Fruit fly (Drosophila melanogaster) Kc167 (cell line): ENCODE results near the gene Set2.

ENCODE experiments used
- Myc ChIP-seq: fragments of >200 bp; optimal IDR thresholded peaks from 2 replicates; lab custom pipeline; 2017; ENCODE audit warnings: missing external identifiers
- Sin3A ChIP-seq: fragments of >200 bp; optimal IDR thresholded peaks from 2 replicates; lab custom pipeline; 2018; ENCODE audit warnings: missing external identifiers
- h ChIP-seq: fragments of >200 bp; optimal IDR thresholded peaks from 3 replicates; lab custom pipeline; 2018; ENCODE audit warnings: missing external identifiers
- insv ChIP-seq: fragments of >200 bp; optimal IDR thresholded peaks from 3 replicates; lab custom pipeline; 2018; ENCODE audit warnings: missing external identifiers
- psq ChIP-seq: fragments of >200 bp; optimal IDR thresholded peaks from 2 replicates; lab custom pipeline; 2017; ENCODE audit warnings: missing external identifiers
- ttk ChIP-seq: sonication (Bioruptor generic); optimal IDR thresholded peaks from 2 replicates; lab custom pipeline; 2017; ENCODE audit warnings: missing external identifiers

Gene Set2

DNA sequence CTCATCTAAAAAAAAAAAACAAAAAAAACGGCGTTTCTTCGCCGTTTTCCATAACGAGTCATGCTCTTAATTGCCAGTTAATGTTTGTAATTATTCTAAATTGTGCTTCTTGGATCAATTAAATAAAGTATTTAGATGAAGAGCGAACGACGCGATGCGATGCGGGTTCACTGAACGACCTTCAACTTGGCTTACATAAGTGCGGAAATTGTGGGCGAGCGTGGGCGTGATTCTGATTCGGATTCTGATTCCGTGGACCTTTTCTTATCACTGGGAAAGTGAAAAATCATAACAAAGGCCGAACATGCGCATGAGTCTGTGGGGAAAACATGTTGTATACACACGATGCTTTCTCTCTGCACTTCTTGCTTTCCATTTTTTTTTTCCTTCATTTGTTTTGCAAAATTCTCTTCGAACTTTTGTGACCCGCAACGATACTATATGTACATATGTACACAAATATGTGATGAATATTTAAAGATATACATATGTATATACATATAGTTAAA is 37.5 kb upstream of the Set2 start:
- TF ChIP-seq Myc (lab: Kevin White, UChicago) (no peak), Sin3A (lab: Kevin White, UChicago) (no peak), h (lab: Kevin White, UChicago) (no peak), psq (lab: Kevin White, UChicago) (no peak), insv (lab: Kevin White, UChicago) (no peak), ttk (no peak)

DNA sequence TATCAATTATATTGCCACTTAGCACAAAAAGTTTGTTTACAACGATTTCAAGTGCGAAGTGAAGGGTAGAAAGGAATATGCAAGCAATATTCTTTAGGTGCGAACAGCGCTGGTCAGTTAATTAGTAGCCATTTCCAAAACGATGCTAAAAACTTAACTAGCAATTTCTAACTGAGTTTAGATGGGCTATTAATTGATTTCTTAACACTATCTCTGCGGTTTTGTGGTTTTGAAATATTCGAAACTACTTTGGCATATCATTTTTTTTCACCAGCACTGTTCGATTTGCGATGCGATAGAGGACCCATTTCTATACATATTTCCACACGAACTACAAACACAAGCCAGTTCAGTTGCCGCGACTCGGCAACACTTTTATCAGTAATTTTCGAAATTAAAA is 36.5 kb upstream of the Set2 start:
- TF ChIP-seq h (lab: Kevin White, UChicago) (no peak), insv (lab: Kevin White, UChicago) (no peak), Myc (lab: Kevin White, UChicago) (no peak), psq (lab: Kevin White, UChicago) (no peak), Sin3A (lab: Kevin White, UChicago) (no peak), ttk (no peak)

dm6 chrX:13383770-13384169 is 29.3 kb upstream of the Set2 start:
- no peak for TF ChIP-seq psq (lab: Kevin White, UChicago)
- peak; percentile 90 for TF ChIP-seq h (lab: Kevin White, UChicago)

dm6 chrX:13384177-13384576 is 28.9 kb upstream of the Set2 start:
- no peak for TF ChIP-seq Myc (lab: Kevin White, UChicago)
- no peak for TF ChIP-seq insv (lab: Kevin White, UChicago)
- no peak for TF ChIP-seq h (lab: Kevin White, UChicago)
- TF ChIP-seq psq (lab: Kevin White, UChicago): no peak
- TF ChIP-seq Sin3A (lab: Kevin White, UChicago): no peak
- no peak for TF ChIP-seq ttk

DNA sequence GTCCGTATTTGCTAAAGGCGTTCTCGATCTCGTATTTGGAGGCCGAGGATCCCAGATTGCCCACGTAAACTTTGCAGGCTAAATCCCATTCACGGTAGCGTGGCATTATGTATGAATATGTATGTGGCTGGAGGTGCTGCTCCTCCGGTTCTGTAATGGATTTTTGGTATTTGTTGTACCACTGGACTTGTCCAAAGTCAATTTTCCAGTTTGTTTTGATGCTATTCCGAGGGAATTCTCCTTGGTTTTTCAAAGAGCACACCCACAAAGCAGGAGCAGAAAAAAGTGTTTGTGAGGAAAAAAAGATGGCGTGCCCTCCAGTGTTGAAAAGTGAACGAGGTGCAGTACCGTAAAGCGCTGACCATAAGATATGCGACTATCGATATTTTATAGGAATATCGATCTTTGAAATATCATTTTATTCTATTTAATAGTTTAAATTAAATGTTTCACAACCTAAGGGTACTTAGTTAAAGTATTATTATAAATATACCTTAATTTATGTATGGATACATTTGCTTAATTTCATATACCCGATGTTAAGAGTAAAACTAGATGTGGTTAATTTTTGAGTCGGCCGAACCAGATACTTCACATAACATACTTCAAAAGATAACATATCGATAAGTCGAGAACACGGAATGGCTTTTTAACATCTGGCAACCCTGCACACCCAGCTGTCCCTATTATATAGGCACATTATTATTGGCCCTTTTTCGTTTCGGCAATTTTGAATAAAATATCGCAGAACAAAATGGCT is 28.3 kb upstream of the Set2 start, which contains the start of the genes Rbp1-like and Tim9a:
Rbp1-like (minus strand) TSS at position 295 of the 760 bp plus-strand sequence.
Tim9a (plus strand) TSS at position 628 of the 760 bp plus-strand sequence.
- TF ChIP-seq psq (lab: Kevin White, UChicago) (no peak), Myc (lab: Kevin White, UChicago) (no peak), Sin3A (lab: Kevin White, UChicago) (no peak), ttk (no peak), h (lab: Kevin White, UChicago) (no peak), insv (lab: Kevin White, UChicago) (no peak)

- TF ChIP-seq psq (lab: Kevin White, UChicago) (no peak), h (lab: Kevin White, UChicago) (no peak), Myc (lab: Kevin White, UChicago) (no peak), Sin3A (lab: Kevin White, UChicago) (no peak), insv (lab: Kevin White, UChicago) (no peak), ttk (no peak)
These were observed 26.3 kb upstream of the Set2 start for dm6 chrX:13386776-13387175.

dm6 chrX:13387373-13387850 is 25.6 kb upstream of the Set2 start, which contains the start of the genes Ype and CG1662:
TSS of gene Ype (minus strand) at chrX:13387417.
TSS of gene CG1662 (plus strand) at chrX:13387563.
- TF ChIP-seq insv (lab: Kevin White, UChicago) (no peak), Sin3A (lab: Kevin White, UChicago) (no peak), ttk (no peak), Myc (lab: Kevin White, UChicago) (no peak), h (lab: Kevin White, UChicago) (no peak), psq (lab: Kevin White, UChicago) (no peak)

DNA sequence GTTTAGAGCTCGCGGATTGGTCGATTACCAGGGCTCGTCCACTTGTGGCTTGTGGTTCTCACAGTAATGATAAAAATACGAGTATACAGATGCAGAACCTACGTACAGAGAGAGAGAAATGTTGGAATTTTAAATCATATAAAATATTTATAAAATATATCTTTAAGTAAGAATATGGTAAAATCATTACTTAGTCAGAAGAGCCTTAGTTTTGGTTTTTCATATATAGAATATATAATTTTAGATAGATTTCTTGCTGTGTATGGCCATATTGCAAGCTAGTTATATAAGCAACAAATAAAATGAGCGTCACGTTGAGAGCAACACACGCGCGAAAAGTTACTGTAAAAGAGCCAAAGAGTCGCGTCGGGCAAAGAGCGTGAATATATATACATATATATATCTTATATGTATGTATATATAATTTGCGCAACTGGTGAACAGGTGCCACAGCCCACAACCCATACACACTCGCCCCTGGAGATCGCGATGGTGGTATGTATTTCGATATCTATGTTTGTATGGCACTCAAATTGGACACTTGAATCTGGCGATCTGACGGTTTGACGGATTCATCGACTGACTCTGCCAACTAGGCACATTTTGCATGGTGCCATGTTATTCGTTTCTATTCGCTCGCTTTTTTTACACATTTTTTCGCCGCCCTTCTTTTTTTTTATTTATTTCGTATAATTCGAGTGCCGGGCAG is 22.4 kb upstream of the Set2 start:
- TF ChIP-seq Sin3A (lab: Kevin White, UChicago) (no peak), Myc (lab: Kevin White, UChicago) (no peak), h (lab: Kevin White, UChicago) (no peak), psq (lab: Kevin White, UChicago) (no peak), ttk (no peak), insv (lab: Kevin White, UChicago) (no peak)

- TF ChIP-seq Sin3A (lab: Kevin White, UChicago) (no peak), ttk (no peak), insv (lab: Kevin White, UChicago) (no peak)
These were observed 21.6 kb upstream of the Set2 start for dm6 chrX:13391174-13392040.

DNA sequence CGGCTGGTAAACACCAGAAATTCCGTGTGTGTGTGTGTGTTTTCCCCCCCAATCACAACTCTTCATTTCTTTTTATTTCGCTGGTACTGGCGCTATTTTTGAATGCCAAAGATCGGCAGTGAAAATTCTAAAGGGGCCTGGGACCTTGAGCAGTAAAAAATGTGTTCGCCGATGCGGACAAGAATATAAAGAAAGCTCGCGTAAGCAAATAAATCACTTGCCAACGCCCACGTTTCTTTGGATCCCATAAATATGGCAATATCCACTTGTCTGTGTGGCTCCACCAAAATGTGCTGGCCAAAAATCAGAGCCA is 21.0 kb upstream of the Set2 start:
- TF ChIP-seq h (lab: Kevin White, UChicago) (no peak), ttk (no peak), Myc (lab: Kevin White, UChicago) (no peak), insv (lab: Kevin White, UChicago) (no peak), Sin3A (lab: Kevin White, UChicago) (no peak), psq (lab: Kevin White, UChicago) (no peak)

dm6 chrX:13392764-13393163 is 20.3 kb upstream of the Set2 start:
- no peak for TF ChIP-seq psq (lab: Kevin White, UChicago)
- no peak for TF ChIP-seq Myc (lab: Kevin White, UChicago)
- TF ChIP-seq insv (lab: Kevin White, UChicago): no peak
- no peak for TF ChIP-seq ttk
- TF ChIP-seq Sin3A (lab: Kevin White, UChicago): no peak
- no peak for TF ChIP-seq h (lab: Kevin White, UChicago)
